Worm (Caenorhabditis elegans) whole organism, L4/young adult: ENCODE results near the gene slmp-1.

ENCODE experiments used
- W03F9.2 ChIP-seq: fragments of 150-350 bp; optimal IDR thresholded peaks from 2 replicates; lab custom pipeline; 2014; ENCODE audit warnings: missing biosample characterization, missing genetic modification characterization
- dao-5 ChIP-seq: sonication (generic microtip); optimal IDR thresholded peaks from 2 replicates; lab custom pipeline; 2016; ENCODE audit warnings: missing genotype, missing genetic modification characterization, moderate library complexity, missing compliant biosample characterization
- him-1 ChIP-seq: sonication (generic microtip); optimal IDR thresholded peaks from 2 replicates; lab custom pipeline; 2016; ENCODE audit warnings: missing genotype, missing genetic modification reagents, missing genetic modification characterization, missing compliant biosample characterization

The slmp-1 gene

DNA sequence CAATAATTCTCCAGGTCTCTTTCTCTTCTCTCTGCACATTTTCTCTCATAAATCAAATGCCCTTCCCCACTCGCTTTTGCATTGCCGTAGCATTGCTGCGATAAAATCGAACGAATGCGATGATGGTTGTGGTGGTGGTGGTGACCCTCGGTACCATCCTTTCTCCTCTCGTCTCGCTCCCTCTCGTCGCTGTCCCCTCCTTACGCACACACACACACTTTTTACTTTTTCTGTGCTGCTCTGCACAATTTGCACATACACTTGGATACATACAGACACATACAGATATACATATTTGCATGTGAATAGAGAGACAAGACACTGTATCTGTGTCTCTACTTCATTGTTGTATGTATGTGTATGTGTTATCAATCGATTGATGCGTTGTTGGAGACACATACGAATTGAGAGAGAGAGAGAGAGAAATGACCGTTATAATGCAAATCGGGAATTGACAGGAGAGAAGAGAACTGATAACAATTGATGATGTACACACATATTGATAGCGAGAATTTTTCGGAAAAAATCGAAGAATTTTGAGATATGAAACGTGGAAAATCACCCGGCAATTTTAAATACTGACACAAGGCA is 14.1 kb downstream of the slmp-1 start:
- no peak for TF ChIP-seq him-1 (tag; lab: Kevin White, UChicago)
- no peak for TF ChIP-seq W03F9.2
- no peak for TF ChIP-seq dao-5 (tag; lab: Kevin White, UChicago)

DNA sequence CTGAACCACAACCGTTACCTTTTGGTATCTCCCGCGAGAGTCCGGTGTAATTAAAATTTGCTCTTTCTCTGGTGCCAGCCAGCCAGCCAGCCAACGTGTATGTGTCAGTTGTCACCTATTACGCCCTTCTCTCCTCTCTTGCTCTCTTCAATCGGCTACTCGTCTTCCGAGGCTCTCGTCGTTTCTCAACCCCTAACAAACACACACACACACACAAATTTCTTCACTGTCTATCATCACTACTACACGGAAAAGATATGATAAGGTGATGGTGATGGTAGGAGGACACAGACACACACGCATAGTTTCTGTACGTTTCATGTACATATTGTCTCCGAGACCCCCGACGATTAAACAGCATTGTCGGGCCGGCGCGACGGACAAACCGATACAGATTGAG is 18.1 kb downstream of the slmp-1 start:
- TF ChIP-seq him-1 (tag; lab: Kevin White, UChicago) (no peak), W03F9.2 (no peak), dao-5 (tag; lab: Kevin White, UChicago) (no peak)

DNA sequence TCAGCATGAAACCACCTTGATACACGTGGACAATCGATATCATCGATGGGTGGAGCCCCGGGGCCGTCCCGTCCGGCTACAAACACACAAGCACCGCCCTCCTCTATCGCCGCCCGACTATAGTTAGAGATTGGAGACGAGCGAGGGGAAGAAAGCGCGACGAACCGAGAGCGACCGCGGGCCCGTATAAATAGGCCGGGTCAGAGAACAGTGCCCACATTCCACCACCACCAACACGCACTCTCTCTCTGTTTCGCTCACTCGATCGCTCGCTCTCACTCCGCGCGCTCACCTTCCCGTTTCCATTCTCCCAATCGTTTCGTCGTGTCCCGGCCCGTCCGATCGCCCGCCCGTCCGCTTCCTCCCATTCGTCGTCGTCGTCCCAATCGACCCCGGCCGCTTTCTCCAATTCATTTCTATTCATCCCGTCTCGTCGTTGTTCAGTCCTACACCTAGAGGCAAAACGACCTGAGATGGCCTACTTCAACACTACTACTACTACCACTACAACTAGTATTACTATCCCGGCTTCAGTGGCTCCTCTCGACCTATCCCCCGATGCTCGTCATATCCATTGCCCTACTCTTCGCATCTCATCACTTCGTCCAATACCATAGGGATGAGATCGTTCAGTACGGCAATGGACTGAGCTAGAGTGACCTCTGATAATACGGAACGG is 19.3 kb downstream of the slmp-1 start:
- TF ChIP-seq him-1 (tag; lab: Kevin White, UChicago) (no peak), dao-5 (tag; lab: Kevin White, UChicago) (no peak), W03F9.2 (no peak)

DNA sequence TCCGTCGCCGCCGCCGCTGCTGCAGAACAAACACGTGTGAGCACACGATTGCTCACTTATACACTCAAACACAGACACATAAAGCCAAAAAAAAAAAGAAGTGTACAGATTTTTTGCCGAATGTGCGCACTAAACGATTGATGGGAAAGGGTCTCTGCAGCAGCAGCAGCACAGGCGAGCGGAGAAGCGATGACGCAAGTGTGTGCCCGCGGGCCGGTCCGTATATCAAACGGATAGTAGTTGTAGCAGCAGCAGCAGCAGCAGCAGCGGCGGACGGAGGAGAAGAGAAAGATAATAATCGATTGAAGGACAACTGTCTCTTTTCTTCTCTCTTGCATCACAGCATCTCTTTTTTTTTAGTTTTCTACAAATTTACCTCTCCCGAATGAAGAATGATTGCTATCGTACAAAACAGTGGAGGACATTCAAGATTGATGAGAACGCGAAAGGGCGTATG is 19.9 kb downstream of the slmp-1 start:
- TF ChIP-seq W03F9.2, result no peak
- no peak for TF ChIP-seq dao-5 (tag; lab: Kevin White, UChicago)
- TF ChIP-seq him-1 (tag; lab: Kevin White, UChicago), result no peak

DNA sequence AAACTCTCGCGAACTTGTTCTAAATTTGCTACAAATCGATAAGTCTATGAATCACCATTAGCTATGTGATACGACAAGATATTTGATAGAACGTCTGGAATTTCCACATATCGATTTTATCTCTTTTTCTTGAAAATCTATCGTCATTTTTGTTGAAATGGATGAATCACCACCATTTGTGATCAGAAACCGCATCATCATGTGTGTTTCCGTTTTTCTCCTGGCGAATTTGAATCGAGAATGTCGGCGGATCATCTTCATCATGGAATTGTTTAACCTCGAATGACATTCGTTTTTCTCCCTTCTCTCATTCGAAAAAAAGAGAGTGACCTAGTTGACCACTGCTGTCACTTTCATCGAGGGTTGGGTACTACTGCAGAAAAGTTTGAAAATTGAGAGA is 20.7 kb downstream of the slmp-1 start:
- TF ChIP-seq him-1 (tag; lab: Kevin White, UChicago) (no peak), dao-5 (tag; lab: Kevin White, UChicago) (no peak), W03F9.2 (no peak)

DNA sequence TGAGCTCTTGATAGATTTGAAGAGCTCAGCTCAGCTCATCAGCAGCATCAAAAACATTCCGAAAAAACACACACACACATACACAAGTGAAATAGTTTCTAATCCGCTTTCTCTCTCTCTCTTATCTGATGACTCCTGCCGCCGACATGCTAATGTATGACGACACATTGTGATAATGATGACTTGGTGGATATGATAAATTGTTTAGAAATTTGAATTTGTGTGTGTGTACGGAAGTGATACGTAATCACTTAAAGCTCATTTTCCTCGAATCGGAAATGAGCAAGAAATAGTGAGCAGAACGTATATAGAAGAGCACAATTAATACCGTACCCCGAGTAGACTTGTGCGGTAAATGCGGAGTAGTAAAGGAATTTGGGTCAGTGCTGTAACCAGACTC is 33.3 kb downstream of the slmp-1 start:
- TF ChIP-seq dao-5 (tag; lab: Kevin White, UChicago) (no peak), him-1 (tag; lab: Kevin White, UChicago) (no peak), W03F9.2 (no peak)

DNA sequence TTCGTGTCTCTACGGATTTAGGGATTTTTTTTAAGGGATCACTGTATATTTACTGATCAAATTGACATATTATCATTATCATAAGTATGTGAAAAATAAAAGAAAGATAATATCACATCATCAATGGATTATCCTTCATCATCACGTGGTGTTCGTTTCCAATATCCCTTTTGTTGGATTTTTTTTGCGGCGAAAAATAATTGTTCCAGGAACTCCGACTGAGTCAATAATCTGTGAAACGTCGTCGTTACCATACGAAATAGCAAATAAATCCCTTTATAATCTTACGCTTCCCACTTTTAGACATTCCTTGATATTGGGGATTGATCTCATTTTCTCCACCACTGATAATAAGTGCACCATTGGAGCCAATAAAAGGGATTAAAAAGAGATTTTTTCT is 36.5 kb downstream of the slmp-1 start:
- no peak for TF ChIP-seq him-1 (tag; lab: Kevin White, UChicago)
- no peak for TF ChIP-seq dao-5 (tag; lab: Kevin White, UChicago)
- no peak for TF ChIP-seq W03F9.2

DNA sequence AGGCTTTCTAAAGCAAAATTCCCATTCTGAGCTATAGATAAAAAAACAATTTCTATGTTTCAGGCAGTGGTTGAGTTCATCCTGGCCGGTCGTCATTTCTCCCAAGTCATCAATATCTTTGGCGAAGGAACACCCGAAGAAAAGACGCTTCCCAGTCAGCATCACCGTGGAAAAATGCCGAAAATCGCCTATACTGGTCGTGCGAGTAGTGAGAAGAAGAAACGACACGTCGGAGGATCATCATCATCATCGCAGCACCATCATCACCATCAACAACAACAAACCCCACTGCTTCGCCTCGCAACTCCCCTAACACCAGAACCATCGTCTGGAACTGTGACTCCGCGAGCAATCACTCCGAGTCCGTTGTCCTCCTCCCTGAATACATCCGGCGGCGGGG is 38.0 kb downstream of the slmp-1 start:
- TF ChIP-seq W03F9.2 (no peak), him-1 (tag; lab: Kevin White, UChicago) (no peak), dao-5 (tag; lab: Kevin White, UChicago) (no peak)

DNA sequence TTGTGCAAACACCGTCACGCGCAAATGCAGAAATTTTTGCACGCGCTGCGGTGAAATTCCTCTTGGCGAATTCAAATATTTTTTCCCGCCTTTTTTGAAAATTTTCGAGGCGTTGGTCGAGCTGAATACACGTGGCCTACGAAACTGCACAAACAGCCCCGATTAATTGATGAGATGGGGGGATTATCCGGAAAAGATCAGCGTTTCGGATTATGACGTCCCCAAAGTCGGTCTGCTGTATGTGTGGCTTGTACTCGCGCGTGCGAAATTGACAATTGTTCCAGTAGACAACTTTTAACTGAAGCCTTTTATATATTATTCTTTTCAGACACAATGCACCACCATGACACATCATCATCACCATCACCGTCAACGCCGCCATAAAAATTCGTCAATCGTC is 38.5 kb downstream of the slmp-1 start:
- TF ChIP-seq him-1 (tag; lab: Kevin White, UChicago) (no peak), dao-5 (tag; lab: Kevin White, UChicago) (no peak), W03F9.2 (no peak)

DNA sequence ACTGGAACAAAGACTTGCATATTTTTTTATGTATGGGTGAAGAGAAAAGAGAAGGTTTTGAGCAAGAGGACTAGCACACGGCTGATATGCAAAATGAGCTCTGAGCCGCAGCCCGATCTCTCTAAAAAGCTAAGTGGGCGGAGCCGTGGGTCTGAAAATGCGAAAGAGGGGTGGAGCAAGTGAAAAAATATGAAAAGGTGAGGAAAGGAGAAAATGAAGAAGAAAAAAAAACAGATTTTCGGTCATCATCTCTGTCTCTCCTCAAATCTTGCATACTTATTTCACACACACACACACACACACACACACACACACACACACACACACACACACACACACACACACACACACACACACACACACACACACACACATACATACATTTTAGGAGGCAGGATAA is 40.9 kb downstream of the slmp-1 start, which contains the start of gene dmd-9:
Gene dmd-9, minus strand, starts transcription at position 101 of the 400 bp plus-strand sequence.
- no peak for TF ChIP-seq dao-5 (tag; lab: Kevin White, UChicago)
- no peak for TF ChIP-seq W03F9.2
- TF ChIP-seq him-1 (tag; lab: Kevin White, UChicago), result no peak

DNA sequence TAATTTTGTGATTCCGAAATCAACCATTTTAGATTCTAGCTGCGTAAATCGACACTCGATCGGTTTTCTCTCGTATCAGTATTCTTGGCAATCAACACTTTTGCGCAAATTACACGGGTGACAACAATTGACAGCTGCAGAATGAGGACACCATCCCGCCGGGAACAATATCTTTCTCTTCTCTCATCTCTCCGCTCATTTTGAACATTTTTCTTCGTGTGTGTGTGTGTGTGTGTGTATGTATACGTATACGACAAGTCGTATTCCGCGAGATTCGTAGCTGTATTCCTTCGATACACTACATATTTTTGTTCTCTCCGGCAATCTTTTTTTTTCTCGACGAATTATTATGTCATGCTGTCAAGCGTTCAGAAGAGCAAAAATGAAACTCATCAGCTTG is 43.3 kb downstream of the slmp-1 start:
- TF ChIP-seq him-1 (tag; lab: Kevin White, UChicago) (no peak), dao-5 (tag; lab: Kevin White, UChicago) (no peak), W03F9.2 (no peak)

DNA sequence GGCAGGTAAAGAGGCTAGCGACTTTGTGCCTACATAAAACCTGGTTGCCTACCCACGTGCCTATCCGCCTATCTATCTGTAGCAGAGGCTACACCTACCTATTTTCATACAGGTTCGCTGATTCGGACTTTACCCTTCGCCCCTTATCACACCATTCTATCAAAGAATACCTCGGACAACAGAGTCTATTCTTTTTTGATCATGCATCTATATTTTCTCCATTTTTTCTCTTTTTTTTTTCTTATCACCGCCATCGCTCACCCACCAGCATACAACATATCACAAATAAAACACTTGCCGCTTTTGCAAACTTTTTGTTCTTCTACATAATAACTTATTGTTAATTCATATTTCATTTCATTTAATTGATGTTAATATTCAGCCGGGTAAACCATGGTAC is 45.0 kb downstream of the slmp-1 start, which contains the start of gene T26C12.1:
Gene T26C12.1, plus strand, starts transcription at position 383 of the 400 bp plus-strand sequence.
- TF ChIP-seq him-1 (tag; lab: Kevin White, UChicago), result no peak
- no peak for TF ChIP-seq dao-5 (tag; lab: Kevin White, UChicago)
- TF ChIP-seq W03F9.2, result no peak

DNA sequence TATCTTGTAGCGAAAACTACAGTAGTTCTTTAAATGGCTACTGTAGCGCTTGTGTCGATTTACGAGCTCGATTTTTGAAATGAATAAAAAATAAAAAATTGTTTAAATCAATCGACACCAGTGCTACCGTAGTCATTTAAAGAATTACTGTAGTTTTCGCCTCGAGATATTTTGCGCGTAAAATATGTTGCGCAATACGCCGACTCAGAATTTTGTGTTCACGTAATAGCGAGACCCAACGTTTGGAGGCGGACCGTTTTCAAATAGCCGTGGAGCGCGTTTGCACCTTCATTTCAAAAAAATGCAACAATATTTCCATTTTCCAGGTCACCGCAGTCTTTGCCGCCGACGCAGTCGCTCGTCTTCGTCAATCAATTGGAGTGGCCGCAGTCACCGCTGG is 46.7 kb downstream of the slmp-1 start:
- TF ChIP-seq him-1 (tag; lab: Kevin White, UChicago) (no peak), W03F9.2 (no peak), dao-5 (tag; lab: Kevin White, UChicago) (no peak)

DNA sequence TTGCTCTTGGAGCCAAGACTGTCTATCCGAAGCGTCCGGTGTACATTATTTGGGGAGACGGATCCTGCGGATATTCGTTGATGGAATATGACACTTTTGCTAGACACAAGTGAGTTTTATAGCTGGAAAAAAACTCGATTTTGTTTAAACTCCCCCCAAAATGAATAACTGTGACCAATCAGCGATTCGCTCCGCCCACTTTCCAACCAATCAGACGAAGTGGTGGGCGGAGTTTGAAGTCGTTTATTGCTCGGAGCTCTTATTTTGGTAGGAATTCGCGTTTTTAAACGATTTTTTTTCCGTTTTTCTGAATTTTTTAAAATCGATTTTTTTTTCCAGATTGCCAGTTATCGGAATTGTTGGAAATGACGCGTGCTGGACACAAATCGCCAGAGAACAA is 48.2 kb downstream of the slmp-1 start:
- TF ChIP-seq him-1 (tag; lab: Kevin White, UChicago) (no peak), W03F9.2 (no peak), dao-5 (tag; lab: Kevin White, UChicago) (no peak)
